Worm (Caenorhabditis elegans) whole organism, early embryonic: ENCODE data around the gene sre-41.

Source experiments
- B0310.2 ChIP-seq: sonication (generic microtip); optimal IDR thresholded peaks from 2 replicates; lab custom pipeline; 2016; ENCODE audit warnings: mild to moderate bottlenecking, missing genetic modification characterization, missing compliant biosample characterization
- aly-1 ChIP-seq: sonication (generic microtip); optimal IDR thresholded peaks from 2 replicates; lab custom pipeline; 2016; ENCODE audit warnings: missing genetic modification characterization, missing compliant biosample characterization
- ama-1 ChIP-seq: fragments of 150-350 bp; optimal IDR thresholded peaks from 2 replicates; lab custom pipeline; 2014
- ceh-13 ChIP-seq: fragments of 200-800 bp; sonication (Bioruptor generic); optimal IDR thresholded peaks from 2 replicates; lab custom pipeline; 2018; ENCODE audit warnings: mild to moderate bottlenecking, missing genetic modification characterization, missing compliant biosample characterization
- ceh-36 ChIP-seq: sonication (generic microtip); optimal IDR thresholded peaks from 2 replicates; lab custom pipeline; 2016; ENCODE audit warnings: missing genetic modification characterization, inconsistent platforms, missing compliant biosample characterization
- ets-7 ChIP-seq: sonication (generic microtip); optimal IDR thresholded peaks from 2 replicates; lab custom pipeline; 2016; ENCODE audit warnings: missing genotype, missing genetic modification characterization, missing compliant biosample characterization
- flt-1 ChIP-seq: fragments of 200-800 bp; sonication (Bioruptor generic); IDR thresholded peaks from 2 replicates; pipeline ENCODE4 v1.3.6; 2022; ENCODE audit warnings: missing genetic modification characterization, missing compliant biosample characterization
- hmg-4 ChIP-seq: fragments of 200-800 bp; sonication (Bioruptor generic); optimal IDR thresholded peaks from 2 replicates; lab custom pipeline; 2018; ENCODE audit warnings: mild to moderate bottlenecking, missing genetic modification characterization, missing compliant biosample characterization
- hnd-1 ChIP-seq: sonication (generic microtip); optimal IDR thresholded peaks from 2 replicates; lab custom pipeline; 2016; ENCODE audit warnings: missing genetic modification characterization, missing compliant biosample characterization
- scrt-1 ChIP-seq: fragments of 200-800 bp; sonication (Bioruptor generic); IDR thresholded peaks from 2 replicates; pipeline ENCODE4 v1.3.6; 2022; ENCODE audit warnings: missing genetic modification characterization, missing compliant biosample characterization
- tbx-11 ChIP-seq: fragments of 200-800 bp; sonication (Bioruptor generic); IDR thresholded peaks from 2 replicates; pipeline ENCODE4 v1.3.6; 2022; ENCODE audit warnings: missing genetic modification characterization, missing compliant biosample characterization
- tbx-37 ChIP-seq: fragments of 200-800 bp; sonication (Bioruptor generic); conservative IDR thresholded peaks from 2 replicates; pipeline ENCODE4 v1.3.6; 2022; ENCODE audit warnings: missing genetic modification reagents, missing genetic modification characterization, missing compliant biosample characterization

- TF ChIP-seq ama-1: no peak
- TF ChIP-seq ceh-13: no peak
- no peak for TF ChIP-seq B0310.2
- TF ChIP-seq flt-1: no peak
- TF ChIP-seq ets-7 (tag; lab: Kevin White, UChicago): no peak
- no peak for TF ChIP-seq hmg-4 (GFP tag; lab: Kevin White, UChicago)
- no peak for TF ChIP-seq scrt-1
- TF ChIP-seq aly-1 (tag; lab: Kevin White, UChicago): no peak
- TF ChIP-seq tbx-11 (GFP tag; lab: Robert Waterston, UW): no peak
- no peak for TF ChIP-seq tbx-37 (GFP tag; lab: Robert Waterston, UW)
- TF ChIP-seq hnd-1 (tag; lab: Kevin White, UChicago): no peak
- peak; percentile 77 for TF ChIP-seq ceh-36
Measured at ce11 chrII:12343710-12344109, 44.4 kb upstream of the sre-41 start.
